1 fruit fly cellular context compared by ENCODE assay signal in the genomic region with DNA sequence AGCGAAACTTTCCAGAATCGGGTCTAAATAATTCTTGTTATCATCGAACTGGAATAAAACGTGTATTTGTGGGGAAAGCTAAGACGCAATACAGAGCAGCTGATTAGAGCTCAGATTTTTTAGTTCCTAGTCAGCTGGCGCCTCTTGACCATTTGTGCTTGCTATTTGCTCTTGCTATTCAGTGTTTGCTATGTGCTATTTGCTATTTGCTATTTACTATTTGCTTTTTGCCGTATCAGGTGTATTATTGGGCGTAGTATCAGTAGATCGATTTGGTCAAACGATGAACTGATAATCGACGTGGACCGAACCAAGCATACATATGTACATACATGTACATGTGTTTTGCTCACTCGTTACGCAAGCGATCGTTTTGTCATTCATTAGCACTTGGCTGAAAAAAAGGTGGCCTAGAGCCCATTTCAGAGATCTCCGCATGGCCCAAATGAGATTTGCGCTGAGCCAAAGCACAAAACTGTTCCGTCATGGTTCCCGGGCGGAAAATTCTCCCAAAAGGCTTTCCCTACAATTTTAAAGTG.
TF ChIP-seq lines count a peak whose summit lies in the region.

No protein-coding gene starts in this region.

TF ChIP-seq in whole organism, embryonic, 481 proteins besides CTCF, POLR2A, EP300 and RAD21 (continued from another document and continues in another):
- TF ChIP-seq CG31388 (GFP tag; optimal IDR thresholded peaks at IDR 0.05; lab: Kevin White, UChicago) (no peak), grn (GFP tag; optimal IDR thresholded peaks at IDR 0.05; lab: Kevin White, UChicago) (peak; percentile 51), insv (GFP tag; optimal IDR thresholded peaks at IDR 0.05; lab: Kevin White, UChicago) (no peak), pan (optimal IDR thresholded peaks at IDR 0.05; lab: Kevin White, UChicago) (no peak), pan (GFP tag; optimal IDR thresholded peaks at IDR 0.05 in 1 of 2, IDR thresholded peaks at IDR 0.05 in 1 of 2) (peak in 1 of 2 experiments; percentile 63), CG42726 (GFP tag; IDR thresholded peaks at IDR 0.05; lab: Robert Waterston, UW; ENCODE audit: partially characterized antibody) (no peak), scrt (GFP tag; optimal IDR thresholded peaks at IDR 0.05; lab: Kevin White, UChicago) (peak; percentile 17), br (optimal IDR thresholded peaks at IDR 0.05; lab: Kevin White, UChicago) (no peak), Side (GFP tag; optimal IDR thresholded peaks at IDR 0.05; lab: Kevin White, UChicago) (peak; percentile 44), CG1832 (GFP tag; optimal IDR thresholded peaks at IDR 0.05; lab: Kevin White, UChicago) (no peak), HLH4C (GFP tag; IDR thresholded peaks at IDR 0.05; lab: Robert Waterston, UW; ENCODE audit: partially characterized antibody) (no peak), CG2202 (tag; optimal IDR thresholded peaks at IDR 0.05; lab: Kevin White, UChicago) (peak; percentile 34), CG17912 (GFP tag; optimal IDR thresholded peaks at IDR 0.05; lab: Kevin White, UChicago) (no peak), CG18476 (GFP tag; optimal IDR thresholded peaks at IDR 0.05; lab: Kevin White, UChicago) (peak; percentile 22), CG6254 (GFP tag; optimal IDR thresholded peaks at IDR 0.05; lab: Kevin White, UChicago) (no peak), dmrt11E (tag; optimal IDR thresholded peaks at IDR 0.05; lab: Kevin White, UChicago) (peak; percentile 23), CG5245 (GFP tag; optimal IDR thresholded peaks at IDR 0.05; lab: Kevin White, UChicago) (no peak), Drgx (GFP tag; IDR thresholded peaks at IDR 0.05; lab: Robert Waterston, UW) (0 out of 2 replicates have a peak, but pooled peaks have one; percentile 7), CG15696 (tag; optimal IDR thresholded peaks at IDR 0.05; lab: Kevin White, UChicago) (no peak), Ssrp (tag; optimal IDR thresholded peaks at IDR 0.05; lab: Kevin White, UChicago) (no peak), Myb (GFP tag; optimal IDR thresholded peaks at IDR 0.05; lab: Kevin White, UChicago) (peak; percentile 26), Hr51 (GFP tag; optimal IDR thresholded peaks at IDR 0.05; lab: Kevin White, UChicago) (peak in 1 of 2 experiments; percentile 7), Abd-B (GFP tag; optimal IDR thresholded peaks at IDR 0.05; lab: Kevin White, UChicago) (no peak), CG13123 (GFP tag; optimal IDR thresholded peaks at IDR 0.05; lab: Kevin White, UChicago) (peak; percentile 49), CG16813 (GFP tag; IDR thresholded peaks at IDR 0.05; lab: Robert Waterston, UW; ENCODE audit: partially characterized antibody) (no peak), CG14014 (GFP tag; IDR thresholded peaks at IDR 0.05; lab: Robert Waterston, UW) (peak; percentile 52; the same call in 1 of the 2 replicates), CG13775 (GFP tag; optimal IDR thresholded peaks at IDR 0.05; lab: Kevin White, UChicago) (peak; percentile 6), CG33557 (GFP tag; optimal IDR thresholded peaks at IDR 0.05; lab: Kevin White, UChicago) (no peak), Ravus (GFP tag; IDR thresholded peaks at IDR 0.05; lab: Robert Waterston, UW) (no peak), CG17612 (GFP tag; IDR thresholded peaks at IDR 0.05; lab: Robert Waterston, UW) (no peak), Doc3 (GFP tag; IDR thresholded peaks at IDR 0.05; lab: Robert Waterston, UW; ENCODE audit: partially characterized antibody) (no peak), chif (GFP tag; optimal IDR thresholded peaks at IDR 0.05; lab: Kevin White, UChicago) (peak in 1 of 2 experiments; percentile 66), odd (GFP tag; optimal IDR thresholded peaks at IDR 0.05; lab: Kevin White, UChicago) (no peak), twi (tag; optimal IDR thresholded peaks at IDR 0.05; lab: Kevin White, UChicago) (no peak), CG6272 (GFP tag; IDR thresholded peaks at IDR 0.05; lab: Robert Waterston, UW) (no peak), CG13894 (tag; optimal IDR thresholded peaks at IDR 0.05; lab: Kevin White, UChicago) (peak; percentile 31), CG1602 (GFP tag; optimal IDR thresholded peaks at IDR 0.05; lab: Kevin White, UChicago) (no peak), CG9932 (GFP tag; IDR thresholded peaks at IDR 0.05; lab: Robert Waterston, UW) (peak; percentile 35; the same call in 1 of the 2 replicates), gcm2 (GFP tag; optimal IDR thresholded peaks at IDR 0.05; lab: Kevin White, UChicago) (no peak), kni (GFP tag; optimal IDR thresholded peaks at IDR 0.05; lab: Kevin White, UChicago) (no peak), CG8359 (GFP tag; optimal IDR thresholded peaks at IDR 0.05; lab: Kevin White, UChicago; ENCODE audit: borderline replicate concordance) (no peak), CG4617 (GFP tag; optimal IDR thresholded peaks at IDR 0.05; lab: Kevin White, UChicago; ENCODE audit: borderline replicate concordance) (no peak), MBD-R2 (GFP tag; IDR thresholded peaks at IDR 0.05; lab: Robert Waterston, UW) (peak; percentile 26; the same call in 1 of the 2 replicates), CG17568 (GFP tag; optimal IDR thresholded peaks at IDR 0.05; lab: Kevin White, UChicago) (peak; percentile 43), CG9609 (GFP tag; optimal IDR thresholded peaks at IDR 0.05; lab: Kevin White, UChicago) (peak; percentile 35), CG11085 (GFP tag; IDR thresholded peaks at IDR 0.05; lab: Robert Waterston, UW) (no peak), Nf-YC (tag; optimal IDR thresholded peaks at IDR 0.05; lab: Kevin White, UChicago) (no peak), sd (tag; optimal IDR thresholded peaks at IDR 0.05; lab: Kevin White, UChicago) (no peak), Lpt (GFP tag; optimal IDR thresholded peaks at IDR 0.05; lab: Kevin White, UChicago) (no peak), CG14965 (GFP tag; optimal IDR thresholded peaks at IDR 0.05; lab: Kevin White, UChicago; ENCODE audit: borderline replicate concordance) (peak; percentile 35), Dek (tag; optimal IDR thresholded peaks at IDR 0.05; lab: Kevin White, UChicago) (peak; percentile 7), CG9797 (GFP tag; optimal IDR thresholded peaks at IDR 0.05; lab: Kevin White, UChicago) (no peak), CG16815 (GFP tag; optimal IDR thresholded peaks at IDR 0.05; lab: Kevin White, UChicago) (no peak), ac (GFP tag; optimal IDR thresholded peaks at IDR 0.05; lab: Kevin White, UChicago) (no peak), E2f2 (GFP tag; IDR thresholded peaks at IDR 0.05; lab: Robert Waterston, UW) (peak; percentile 38; the same call in 1 of the 2 replicates), gcm (GFP tag; optimal IDR thresholded peaks at IDR 0.05; lab: Kevin White, UChicago) (no peak), wor (GFP tag; IDR thresholded peaks at IDR 0.05; lab: Robert Waterston, UW) (no peak), CG6689 (GFP tag; IDR thresholded peaks at IDR 0.05; lab: Robert Waterston, UW) (0 out of 2 replicates have a peak, but pooled peaks have one; percentile 7), oc (tag; optimal IDR thresholded peaks at IDR 0.05; lab: Kevin White, UChicago) (no peak), Asciz (GFP tag; optimal IDR thresholded peaks at IDR 0.05; lab: Kevin White, UChicago) (peak; percentile 55), ken (GFP tag; IDR thresholded peaks at IDR 0.05; lab: Robert Waterston, UW) (no peak), pzg (GFP tag; optimal IDR thresholded peaks at IDR 0.05; lab: Kevin White, UChicago) (no peak), CG8290 (GFP tag; optimal IDR thresholded peaks at IDR 0.05; lab: Kevin White, UChicago) (no peak), CG8290 (tag; optimal IDR thresholded peaks at IDR 0.05; lab: Kevin White, UChicago) (peak in 1 of 2 experiments; percentile 85), dati (GFP tag; IDR thresholded peaks at IDR 0.05; lab: Robert Waterston, UW) (no peak), Adf1 (GFP tag; IDR thresholded peaks at IDR 0.05; lab: Robert Waterston, UW) (no peak; the same call in 1 of the 2 replicates), CG10321 (GFP tag; IDR thresholded peaks at IDR 0.05; lab: Robert Waterston, UW) (peak; percentile 52; the same call in 1 of the 2 replicates), hbn (GFP tag; IDR thresholded peaks at IDR 0.05; lab: Robert Waterston, UW; ENCODE audit: partially characterized antibody) (no peak), slp2 (GFP tag; optimal IDR thresholded peaks at IDR 0.05; lab: Kevin White, UChicago) (no peak), CG9817 (tag; optimal IDR thresholded peaks at IDR 0.05; lab: Kevin White, UChicago) (no peak), CG18011 (GFP tag; optimal IDR thresholded peaks at IDR 0.05; lab: Kevin White, UChicago) (peak; percentile 25), CG7963 (GFP tag; IDR thresholded peaks at IDR 0.05; lab: Robert Waterston, UW; ENCODE audit: partially characterized antibody) (no peak), CG4707 (GFP tag; optimal IDR thresholded peaks at IDR 0.05; lab: Kevin White, UChicago) (peak; percentile 1), caup (GFP tag; optimal IDR thresholded peaks at IDR 0.05; lab: Kevin White, UChicago; ENCODE audit: severe bottlenecking) (peak; percentile 73), cato (GFP tag; optimal IDR thresholded peaks at IDR 0.05; lab: Kevin White, UChicago; ENCODE audit: borderline replicate concordance) (no peak), HLH3B (GFP tag; IDR thresholded peaks at IDR 0.05; lab: Robert Waterston, UW) (no peak), lmd (GFP tag; IDR thresholded peaks at IDR 0.05; lab: Robert Waterston, UW) (no peak), Mrtf (GFP tag; IDR thresholded peaks at IDR 0.05; lab: Robert Waterston, UW) (no peak), ci (GFP tag; IDR thresholded peaks at IDR 0.05; lab: Robert Waterston, UW) (peak; percentile 76; the same call in 2 of the 3 replicates), CG3065 (GFP tag; optimal IDR thresholded peaks at IDR 0.05; lab: Kevin White, UChicago) (no peak), Nf-YA (GFP tag; IDR thresholded peaks at IDR 0.05; lab: Robert Waterston, UW) (peak; percentile 34; the same call in 1 of the 2 replicates), Rx (GFP tag; IDR thresholded peaks at IDR 0.05; lab: Robert Waterston, UW) (no peak), Ets97D (GFP tag; optimal IDR thresholded peaks at IDR 0.05; lab: Kevin White, UChicago) (no peak), nom (GFP tag; optimal IDR thresholded peaks at IDR 0.05; lab: Kevin White, UChicago) (no peak), kah (GFP tag; optimal IDR thresholded peaks at IDR 0.05; lab: Kevin White, UChicago) (no peak), vnd (GFP tag; IDR thresholded peaks at IDR 0.05; lab: Robert Waterston, UW; ENCODE audit: partially characterized antibody) (no peak), CG12219 (GFP tag; optimal IDR thresholded peaks at IDR 0.05; lab: Kevin White, UChicago) (no peak), CG18262 (tag; optimal IDR thresholded peaks at IDR 0.05; lab: Kevin White, UChicago) (peak; percentile 11), CG2889 (GFP tag; IDR thresholded peaks at IDR 0.05; lab: Robert Waterston, UW) (no peak), CG9437 (GFP tag; optimal IDR thresholded peaks at IDR 0.05; lab: Kevin White, UChicago) (no peak), wek (GFP tag; optimal IDR thresholded peaks at IDR 0.05; lab: Kevin White, UChicago) (peak; percentile 47), CrebB (tag; optimal IDR thresholded peaks at IDR 0.05; lab: Kevin White, UChicago) (peak; percentile 54), mam (GFP tag; optimal IDR thresholded peaks at IDR 0.05; lab: Kevin White, UChicago) (peak; percentile 41), bigmax (GFP tag; optimal IDR thresholded peaks at IDR 0.05; lab: Kevin White, UChicago) (no peak), luna (GFP tag; optimal IDR thresholded peaks at IDR 0.05; lab: Kevin White, UChicago) (no peak), tin (GFP tag; optimal IDR thresholded peaks at IDR 0.05; lab: Kevin White, UChicago) (no peak), sima (GFP tag; optimal IDR thresholded peaks at IDR 0.05; lab: Kevin White, UChicago) (no peak), CG3726 (GFP tag; IDR thresholded peaks at IDR 0.05; lab: Robert Waterston, UW) (0 out of 3 replicates have a peak, but pooled peaks have one; percentile 25), CoRest (tag; optimal IDR thresholded peaks at IDR 0.05; lab: Kevin White, UChicago) (peak; percentile 19), CG10979 (tag; optimal IDR thresholded peaks at IDR 0.05; lab: Kevin White, UChicago) (no peak), pita (GFP tag; optimal IDR thresholded peaks at IDR 0.05; lab: Kevin White, UChicago) (no peak), Xrp1 (GFP tag; IDR thresholded peaks at IDR 0.05; lab: Robert Waterston, UW) (0 out of 2 replicates have a peak, but pooled peaks have one; percentile 36), TFAM (GFP tag; optimal IDR thresholded peaks at IDR 0.05; lab: Kevin White, UChicago) (no peak), H2.0 (GFP tag; IDR thresholded peaks at IDR 0.05; lab: Robert Waterston, UW) (no peak), CG17829 (tag; optimal IDR thresholded peaks at IDR 0.05; lab: Kevin White, UChicago) (no peak), nerfin-2 (GFP tag; IDR thresholded peaks at IDR 0.05; lab: Robert Waterston, UW; ENCODE audit: partially characterized antibody) (no peak), CG4730 (GFP tag; IDR thresholded peaks at IDR 0.05; lab: Robert Waterston, UW) (no peak), psq (GFP tag; optimal IDR thresholded peaks at IDR 0.05; lab: Kevin White, UChicago) (no peak), chn (GFP tag; optimal IDR thresholded peaks at IDR 0.05; lab: Kevin White, UChicago) (no peak), zfh1 (GFP tag; IDR thresholded peaks at IDR 0.05; lab: Robert Waterston, UW) (peak; percentile 60; the same call in 1 of the 3 replicates), CG3281 (GFP tag; optimal IDR thresholded peaks at IDR 0.05; lab: Kevin White, UChicago) (peak; percentile 55), Ada2b (GFP tag; IDR thresholded peaks at IDR 0.05; lab: Robert Waterston, UW) (peak; percentile 33; the same call in 1 of the 2 replicates), PHDP (tag; optimal IDR thresholded peaks at IDR 0.05; lab: Kevin White, UChicago) (peak; percentile 67), dm (GFP tag; optimal IDR thresholded peaks at IDR 0.05; lab: Kevin White, UChicago) (peak; percentile 4), pb (GFP tag; optimal IDR thresholded peaks at IDR 0.05; lab: Kevin White, UChicago) (no peak), CG2875 (GFP tag; optimal IDR thresholded peaks at IDR 0.05; lab: Kevin White, UChicago) (peak; percentile 53), grau (tag; optimal IDR thresholded peaks at IDR 0.05; lab: Kevin White, UChicago) (peak; percentile 12), CG15073 (GFP tag; optimal IDR thresholded peaks at IDR 0.05; lab: Kevin White, UChicago) (no peak), CG16863 (GFP tag; optimal IDR thresholded peaks at IDR 0.05; lab: Kevin White, UChicago) (peak; percentile 61), lab (GFP tag; optimal IDR thresholded peaks at IDR 0.05; lab: Kevin White, UChicago) (peak; percentile 77), CG30020 (tag; optimal IDR thresholded peaks at IDR 0.05; lab: Kevin White, UChicago) (no peak), pum (GFP tag; optimal IDR thresholded peaks at IDR 0.05; lab: Kevin White, UChicago) (no peak), CG6765 (GFP tag; optimal IDR thresholded peaks at IDR 0.05; lab: Kevin White, UChicago) (peak; percentile 13), dan (GFP tag; IDR thresholded peaks at IDR 0.05; lab: Robert Waterston, UW) (no peak)
